Fruit fly (Drosophila melanogaster) whole organism, embryonic: ENCODE data around the gene Blm.

Experiments
- CG10267 ChIP-seq: fragments of 200-800 bp; sonication (Bioruptor generic); optimal IDR thresholded peaks from 2 replicates; lab custom pipeline; 2018; ENCODE audit warnings: missing biosample characterization, mild to moderate bottlenecking, missing genetic modification characterization, moderate library complexity
- CG10431 ChIP-seq: fragments of 200-800 bp; sonication (Bioruptor generic); optimal IDR thresholded peaks from 3 replicates; lab custom pipeline; 2018; ENCODE audit warnings: missing biosample characterization, mild to moderate bottlenecking, missing genetic modification characterization
- CG10959 ChIP-seq: fragments of 200-800 bp; sonication (Bioruptor generic); IDR thresholded peaks from 2 replicates; pipeline ENCODE4 v1.3.6; 2022; ENCODE audit warnings: missing biosample characterization, missing genetic modification characterization
- CG11456 ChIP-seq: fragments of 200-800 bp; sonication (Bioruptor generic); IDR thresholded peaks from 3 replicates; pipeline ENCODE4 v1.3.6; 2022; ENCODE audit warnings: missing biosample characterization, missing genetic modification characterization
- CG15269 ChIP-seq: fragments of 200-800 bp; sonication (Bioruptor generic); optimal IDR thresholded peaks from 2 replicates; lab custom pipeline; 2018; ENCODE audit warnings: missing biosample characterization, mild to moderate bottlenecking, missing genetic modification characterization, moderate library complexity
- CG1529 ChIP-seq: fragments of 200-800 bp; sonication (Bioruptor generic); optimal IDR thresholded peaks from 3 replicates; lab custom pipeline; 2018; ENCODE audit warnings: missing biosample characterization, missing genetic modification characterization
- CG17912 ChIP-seq: fragments of 200-800 bp; sonication (Bioruptor generic); optimal IDR thresholded peaks from 2 replicates; lab custom pipeline; 2018; ENCODE audit warnings: missing biosample characterization, mild to moderate bottlenecking, missing genetic modification characterization
- CG1832 ChIP-seq: fragments of 200-800 bp; sonication (Bioruptor generic); optimal IDR thresholded peaks from 2 replicates; lab custom pipeline; 2017; ENCODE audit warnings: missing biosample characterization, mild to moderate bottlenecking, missing genetic modification characterization, inconsistent platforms
- CG31365 ChIP-seq: fragments of 200-800 bp; sonication (Bioruptor generic); optimal IDR thresholded peaks from 2 replicates; lab custom pipeline; 2018; ENCODE audit warnings: missing biosample characterization, mild to moderate bottlenecking, missing genetic modification characterization
- CG33213 ChIP-seq: fragments of 200-800 bp; sonication (Bioruptor generic); optimal IDR thresholded peaks from 3 replicates; lab custom pipeline; 2016; ENCODE audit warnings: missing biosample characterization, missing genetic modification characterization
- CG33557 ChIP-seq: fragments of 200-800 bp; sonication (Bioruptor generic); optimal IDR thresholded peaks from 2 replicates; lab custom pipeline; 2019; ENCODE audit warnings: missing biosample characterization, mild to moderate bottlenecking, missing genetic modification characterization, moderate library complexity
- CG4282 ChIP-seq: fragments of 200-800 bp; sonication (Bioruptor generic); optimal IDR thresholded peaks from 2 replicates; lab custom pipeline; 2016; ENCODE audit warnings: missing biosample characterization, missing genetic modification characterization
- CG4424 ChIP-seq: fragments of 200-800 bp; sonication (Bioruptor generic); optimal IDR thresholded peaks from 3 replicates; lab custom pipeline; 2016; ENCODE audit warnings: missing biosample characterization, missing genetic modification characterization
- CG4854 ChIP-seq: fragments of 200-800 bp; sonication (Bioruptor generic); optimal IDR thresholded peaks from 2 replicates; lab custom pipeline; 2016; ENCODE audit warnings: missing biosample characterization, missing genetic modification characterization, inconsistent platforms
- CG6813 ChIP-seq: fragments of 200-800 bp; sonication (Bioruptor generic); optimal IDR thresholded peaks from 2 replicates; lab custom pipeline; 2017; ENCODE audit warnings: missing biosample characterization, missing genetic modification characterization, mild to moderate bottlenecking, moderate library complexity, missing genetic modification reagents
- CG7987 ChIP-seq: fragments of 200-800 bp; sonication (Bioruptor generic); optimal IDR thresholded peaks from 2 replicates; lab custom pipeline; 2018; ENCODE audit warnings: missing biosample characterization, mild to moderate bottlenecking, missing genetic modification characterization, moderate library complexity
- CG8765 ChIP-seq: fragments of 200-800 bp; sonication (Bioruptor generic); IDR thresholded peaks from 2 replicates; pipeline ENCODE4 v1.3.6; 2022; ENCODE audit warnings: missing biosample characterization, missing genetic modification characterization
- CG8924 ChIP-seq: fragments of 200-800 bp; optimal IDR thresholded peaks from 3 replicates; lab custom pipeline; 2019; ENCODE audit warnings: missing biosample characterization, mild to moderate bottlenecking, missing genetic modification characterization, moderate library complexity
- CG9797 ChIP-seq: fragments of 200-800 bp; sonication (Bioruptor generic); optimal IDR thresholded peaks from 3 replicates; lab custom pipeline; 2018; ENCODE audit warnings: missing biosample characterization, mild to moderate bottlenecking, missing genetic modification characterization
- Dad ChIP-seq: fragments of 200-800 bp; sonication (Bioruptor generic); optimal IDR thresholded peaks from 3 replicates; lab custom pipeline; 2016; ENCODE audit warnings: missing biosample characterization, missing genetic modification characterization
- Dbx ChIP-seq: fragments of 200-800 bp; sonication (Bioruptor generic); IDR thresholded peaks from 3 replicates; pipeline ENCODE4 v1.3.6; 2022; ENCODE audit warnings: missing biosample characterization, missing genetic modification characterization
- Eip74EF ChIP-seq, 2 experiments: fragments of 200-800 bp in 1 of 2; fragments of >200 bp in 1 of 2; sonication (Bioruptor generic) in 1 of 2; optimal IDR thresholded peaks; 2 replicates each; lab custom pipeline; 2017 to 2019; ENCODE audit warnings: missing biosample characterization in 2 of 2, missing genetic modification characterization in 2 of 2, mild to moderate bottlenecking in 1 of 2, moderate library complexity in 1 of 2
- Elba2 ChIP-seq: fragments of 200-800 bp; sonication (Bioruptor generic); optimal IDR thresholded peaks from 3 replicates; lab custom pipeline; 2016; ENCODE audit warnings: missing biosample characterization, missing genetic modification characterization
- Fer2 ChIP-seq: fragments of 200-800 bp; sonication (Bioruptor generic); optimal IDR thresholded peaks from 2 replicates; lab custom pipeline; 2018; ENCODE audit warnings: missing biosample characterization, mild to moderate bottlenecking, missing genetic modification characterization, moderate library complexity
- H2.0 ChIP-seq: fragments of 200-800 bp; sonication (Bioruptor generic); IDR thresholded peaks from 2 replicates; pipeline ENCODE4 v1.3.6; 2022; ENCODE audit warnings: missing biosample characterization, missing genetic modification characterization
- Hr39 ChIP-seq: fragments of >200 bp; optimal IDR thresholded peaks from 2 replicates; lab custom pipeline; 2017
- Mrtf ChIP-seq: fragments of 200-800 bp; sonication (Bioruptor generic); IDR thresholded peaks from 3 replicates; pipeline ENCODE4 v1.3.6; 2022; ENCODE audit warnings: missing biosample characterization, missing genetic modification characterization
- Nf-YA ChIP-seq: fragments of 200-800 bp; sonication (Bioruptor generic); IDR thresholded peaks from 2 replicates; pipeline ENCODE4 v1.3.6; 2022; ENCODE audit warnings: missing biosample characterization, missing genetic modification characterization
- NfI ChIP-seq: fragments of 200-800 bp; sonication (Bioruptor generic); optimal IDR thresholded peaks from 3 replicates; lab custom pipeline; 2018; ENCODE audit warnings: missing biosample characterization, mild to moderate bottlenecking, missing genetic modification characterization, moderate library complexity
- Oaz ChIP-seq: fragments of 200-800 bp; sonication (Bioruptor generic); IDR thresholded peaks from 2 replicates; pipeline ENCODE4 v1.3.6; 2022; ENCODE audit warnings: missing biosample characterization, missing genetic modification characterization
- Rx ChIP-seq: fragments of 200-800 bp; sonication (Bioruptor generic); IDR thresholded peaks from 2 replicates; pipeline ENCODE4 v1.3.6; 2022; ENCODE audit warnings: missing biosample characterization, missing genetic modification characterization
- Sry-β ChIP-seq: fragments of 200-800 bp; sonication (Bioruptor generic); optimal IDR thresholded peaks from 2 replicates; lab custom pipeline; 2018; ENCODE audit warnings: missing biosample characterization, mild to moderate bottlenecking, missing genetic modification characterization, moderate library complexity
- ash1 ChIP-seq: fragments of 200-800 bp; sonication (Bioruptor generic); optimal IDR thresholded peaks from 2 replicates; lab custom pipeline; 2018; ENCODE audit warnings: missing biosample characterization, mild to moderate bottlenecking, missing genetic modification characterization
- bigmax ChIP-seq: fragments of 200-800 bp; sonication (Bioruptor generic); optimal IDR thresholded peaks from 2 replicates; lab custom pipeline; 2018; ENCODE audit warnings: missing biosample characterization, mild to moderate bottlenecking, missing genetic modification characterization
- cato ChIP-seq: fragments of 200-800 bp; sonication (Bioruptor generic); optimal IDR thresholded peaks from 2 replicates; lab custom pipeline; 2016; ENCODE audit warnings: missing biosample characterization, missing genetic modification characterization, borderline replicate concordance
- dm ChIP-seq: fragments of 200-800 bp; sonication (Bioruptor generic); optimal IDR thresholded peaks from 3 replicates; lab custom pipeline; 2016; ENCODE audit warnings: missing biosample characterization, missing genetic modification characterization
- ems ChIP-seq: fragments of 200-800 bp; sonication (Bioruptor generic); optimal IDR thresholded peaks from 3 replicates; lab custom pipeline; 2016; ENCODE audit warnings: missing biosample characterization, missing genetic modification characterization
- fd3F ChIP-seq: fragments of 200-800 bp; sonication (Bioruptor generic); optimal IDR thresholded peaks from 2 replicates; lab custom pipeline; 2018; ENCODE audit warnings: missing biosample characterization, mild to moderate bottlenecking, missing genetic modification characterization, moderate library complexity
- fd64A ChIP-seq: fragments of 200-800 bp; sonication (Bioruptor generic); optimal IDR thresholded peaks from 3 replicates; lab custom pipeline; 2018; ENCODE audit warnings: missing biosample characterization, mild to moderate bottlenecking, missing genetic modification characterization
- gfzf ChIP-seq: fragments of 200-800 bp; sonication (Bioruptor generic); optimal IDR thresholded peaks from 2 replicates; lab custom pipeline; 2016; ENCODE audit warnings: missing biosample characterization, mild to moderate bottlenecking, missing genetic modification characterization, moderate library complexity
- grau ChIP-seq: fragments of 200-800 bp; optimal IDR thresholded peaks from 3 replicates; lab custom pipeline; 2019; ENCODE audit warnings: missing biosample characterization, mild to moderate bottlenecking, missing genetic modification characterization, moderate library complexity
- ranshi ChIP-seq: fragments of 200-800 bp; sonication (Bioruptor generic); IDR thresholded peaks from 2 replicates; pipeline ENCODE4 v1.3.6; 2022; ENCODE audit warnings: missing biosample characterization, missing genetic modification characterization
- run ChIP-seq: fragments of 200-800 bp; sonication (Bioruptor generic); optimal IDR thresholded peaks from 3 replicates; lab custom pipeline; 2018; ENCODE audit warnings: missing biosample characterization, mild to moderate bottlenecking, missing genetic modification characterization
- seq ChIP-seq: fragments of 200-800 bp; sonication (Bioruptor generic); IDR thresholded peaks from 2 replicates; pipeline ENCODE4 v1.3.6; 2022; ENCODE audit warnings: missing biosample characterization, missing genetic modification characterization
- slp2 ChIP-seq: fragments of 200-800 bp; sonication (Bioruptor generic); optimal IDR thresholded peaks from 2 replicates; lab custom pipeline; 2016; ENCODE audit warnings: missing biosample characterization, missing genetic modification characterization
- tap ChIP-seq: fragments of 200-800 bp; optimal IDR thresholded peaks from 3 replicates; lab custom pipeline; 2019; ENCODE audit warnings: missing biosample characterization, mild to moderate bottlenecking, missing genetic modification characterization, moderate library complexity
- tll ChIP-seq, 2 experiments: fragments of 200-800 bp in 1 of 2; fragments of >200 bp in 1 of 2; sonication (Bioruptor generic) in 1 of 2; optimal IDR thresholded peaks; 2 replicates each; lab custom pipeline; 2017 to 2019; ENCODE audit warnings: missing biosample characterization in 2 of 2, missing genetic modification characterization in 2 of 2, mild to moderate bottlenecking in 1 of 2, moderate library complexity in 1 of 2
- wdn ChIP-seq: fragments of 200-800 bp; sonication (Bioruptor generic); IDR thresholded peaks from 2 replicates; pipeline ENCODE4 v1.3.6; 2022; ENCODE audit warnings: missing biosample characterization, missing genetic modification characterization
- wor ChIP-seq: fragments of 200-800 bp; sonication (Bioruptor generic); IDR thresholded peaks from 2 replicates; pipeline ENCODE4 v1.3.6; 2022; ENCODE audit warnings: missing biosample characterization, missing genetic modification characterization
- yki ChIP-seq: fragments of >200 bp; optimal IDR thresholded peaks from 3 replicates; lab custom pipeline; 2018
- zf30C ChIP-seq: fragments of 200-800 bp; sonication (Bioruptor generic); optimal IDR thresholded peaks from 3 replicates; lab custom pipeline; 2018; ENCODE audit warnings: missing biosample characterization, mild to moderate bottlenecking, missing genetic modification characterization

The Blm gene

dm6 chr3R:11780181-11780688, 38.7 kb upstream of the Blm start (continued):
- no peak for TF ChIP-seq CG4282 (GFP tag; lab: Kevin White, UChicago)
- peak; percentile 83 for TF ChIP-seq run (tag; lab: Kevin White, UChicago)
- no peak for TF ChIP-seq bigmax (GFP tag; lab: Kevin White, UChicago)
- peak; percentile 96 for TF ChIP-seq CG4424
- no peak for TF ChIP-seq Dbx
- TF ChIP-seq Hr39 (lab: Kevin White, UChicago), result no peak
- no peak for TF ChIP-seq zf30C
- TF ChIP-seq CG7987 (GFP tag; lab: Kevin White, UChicago), result peak; percentile 68
- peak; percentile 81 for TF ChIP-seq NfI
- no peak for TF ChIP-seq CG11456 (GFP tag; lab: Robert Waterston, UW)
- TF ChIP-seq ash1, result no peak
- no peak for TF ChIP-seq CG33213 (GFP tag; lab: Kevin White, UChicago)
- TF ChIP-seq tap (tag; lab: Kevin White, UChicago), result peak; percentile 84
- no peak for TF ChIP-seq Dad (GFP tag; lab: Kevin White, UChicago)
- TF ChIP-seq CG31365 (tag; lab: Kevin White, UChicago), result no peak
- TF ChIP-seq CG1832 (GFP tag; lab: Kevin White, UChicago), result no peak
- peak; percentile 54 for TF ChIP-seq ems (GFP tag; lab: Kevin White, UChicago)
- TF ChIP-seq Oaz (GFP tag; lab: Robert Waterston, UW), result peak; percentile 50
- peak in 1 of 2 experiments; percentile 12 for TF ChIP-seq tll (GFP tag; optimal IDR thresholded peaks at IDR 0.05; lab: Kevin White, UChicago)
- peak; percentile 75 for TF ChIP-seq CG8765 (GFP tag; lab: Robert Waterston, UW)
- peak; percentile 33; the same call in 1 of the 2 replicates for TF ChIP-seq seq (GFP tag; lab: Robert Waterston, UW)
- peak; percentile 28 for TF ChIP-seq CG9797 (GFP tag; lab: Kevin White, UChicago)
- peak; percentile 78 for TF ChIP-seq CG15269 (tag; lab: Kevin White, UChicago)
- peak; percentile 40 for TF ChIP-seq CG17912 (GFP tag; lab: Kevin White, UChicago)
- peak; percentile 98 for TF ChIP-seq CG8924
- peak in 1 of 2 experiments; percentile 92 for TF ChIP-seq Eip74EF (GFP tag; optimal IDR thresholded peaks at IDR 0.05; lab: Kevin White, UChicago)
- peak; percentile 90 for TF ChIP-seq wor (GFP tag; lab: Robert Waterston, UW)
- peak; percentile 94 for TF ChIP-seq CG1529
- peak; percentile 73 for TF ChIP-seq Rx
- peak; percentile 87 for TF ChIP-seq CG10431 (GFP tag; lab: Kevin White, UChicago)
- no peak for TF ChIP-seq wdn (GFP tag; lab: Robert Waterston, UW)
- peak; percentile 91 for TF ChIP-seq grau (tag; lab: Kevin White, UChicago)
- peak; percentile 38 for TF ChIP-seq fd64A
- TF ChIP-seq fd3F (GFP tag; lab: Kevin White, UChicago), result no peak
- TF ChIP-seq Elba2 (GFP tag; lab: Kevin White, UChicago), result peak; percentile 66
- TF ChIP-seq dm (GFP tag; lab: Kevin White, UChicago), result no peak
- peak; percentile 97 for TF ChIP-seq CG33557 (GFP tag; lab: Kevin White, UChicago)
- TF ChIP-seq CG6813 (GFP tag; lab: Kevin White, UChicago), result peak; percentile 77
- peak; percentile 59 for TF ChIP-seq CG4854
- TF ChIP-seq Fer2 (tag; lab: Kevin White, UChicago), result peak; percentile 19
- TF ChIP-seq H2.0 (GFP tag; lab: Robert Waterston, UW), result peak; percentile 81
- no peak for TF ChIP-seq yki (lab: Kevin White, UChicago)
- peak; percentile 75 for TF ChIP-seq Mrtf
- no peak for TF ChIP-seq gfzf (GFP tag; lab: Kevin White, UChicago)
- TF ChIP-seq Sry-β (GFP tag; lab: Kevin White, UChicago), result peak; percentile 65
- peak; percentile 93 for TF ChIP-seq CG10959 (GFP tag; lab: Robert Waterston, UW)
- TF ChIP-seq slp2 (GFP tag; lab: Kevin White, UChicago), result peak; percentile 44
- TF ChIP-seq CG10267, result peak; percentile 96
- TF ChIP-seq ranshi (GFP tag; lab: Robert Waterston, UW), result peak; percentile 83
- TF ChIP-seq cato, result peak; percentile 93
- peak; percentile 81 for TF ChIP-seq Nf-YA (GFP tag; lab: Robert Waterston, UW)
